Worm (Caenorhabditis elegans) whole organism, early embryonic: ENCODE results near the gene clec-48.

ENCODE experiments used
- B0310.2 ChIP-seq: sonication (generic microtip); optimal IDR thresholded peaks from 2 replicates; lab custom pipeline; 2016; ENCODE audit warnings: mild to moderate bottlenecking, missing genetic modification characterization, missing compliant biosample characterization
- F13C5.2 ChIP-seq: sonication (generic microtip); optimal IDR thresholded peaks from 2 replicates; lab custom pipeline; 2017; ENCODE audit warnings: mild to moderate bottlenecking, missing genetic modification characterization, inconsistent platforms, missing compliant biosample characterization
- aly-1 ChIP-seq: sonication (generic microtip); optimal IDR thresholded peaks from 2 replicates; lab custom pipeline; 2016; ENCODE audit warnings: missing genetic modification characterization, missing compliant biosample characterization
- ama-1 ChIP-seq: fragments of 150-350 bp; optimal IDR thresholded peaks from 2 replicates; lab custom pipeline; 2014
- ceh-13 ChIP-seq: fragments of 200-800 bp; sonication (Bioruptor generic); optimal IDR thresholded peaks from 2 replicates; lab custom pipeline; 2018; ENCODE audit warnings: mild to moderate bottlenecking, missing genetic modification characterization, missing compliant biosample characterization
- ceh-36 ChIP-seq: sonication (generic microtip); optimal IDR thresholded peaks from 2 replicates; lab custom pipeline; 2016; ENCODE audit warnings: missing genetic modification characterization, inconsistent platforms, missing compliant biosample characterization
- ets-7 ChIP-seq: sonication (generic microtip); optimal IDR thresholded peaks from 2 replicates; lab custom pipeline; 2016; ENCODE audit warnings: missing genotype, missing genetic modification characterization, missing compliant biosample characterization
- flt-1 ChIP-seq: fragments of 200-800 bp; sonication (Bioruptor generic); IDR thresholded peaks from 2 replicates; pipeline ENCODE4 v1.3.6; 2022; ENCODE audit warnings: missing genetic modification characterization, missing compliant biosample characterization
- hmbx-1 ChIP-seq: sonication (generic microtip); optimal IDR thresholded peaks from 2 replicates; lab custom pipeline; 2016; ENCODE audit warnings: mild to moderate bottlenecking, missing genetic modification characterization, missing compliant biosample characterization
- hmg-4 ChIP-seq: fragments of 200-800 bp; sonication (Bioruptor generic); optimal IDR thresholded peaks from 2 replicates; lab custom pipeline; 2018; ENCODE audit warnings: mild to moderate bottlenecking, missing genetic modification characterization, missing compliant biosample characterization
- hnd-1 ChIP-seq: sonication (generic microtip); optimal IDR thresholded peaks from 2 replicates; lab custom pipeline; 2016; ENCODE audit warnings: missing genetic modification characterization, missing compliant biosample characterization
- pes-1 ChIP-seq: fragments of 200-800 bp; sonication (Bioruptor generic); IDR thresholded peaks from 2 replicates; pipeline ENCODE4 v1.3.6; 2022; ENCODE audit warnings: missing genetic modification reagents, missing genetic modification characterization, missing compliant biosample characterization
- scrt-1 ChIP-seq: fragments of 200-800 bp; sonication (Bioruptor generic); IDR thresholded peaks from 2 replicates; pipeline ENCODE4 v1.3.6; 2022; ENCODE audit warnings: missing genetic modification characterization, missing compliant biosample characterization
- sea-1 ChIP-seq: fragments of 200-800 bp; sonication (Bioruptor generic); conservative IDR thresholded peaks from 2 replicates; pipeline ENCODE4 v1.3.6; 2022; ENCODE audit warnings: missing genetic modification characterization, missing compliant biosample characterization
- tbx-11 ChIP-seq: fragments of 200-800 bp; sonication (Bioruptor generic); IDR thresholded peaks from 2 replicates; pipeline ENCODE4 v1.3.6; 2022; ENCODE audit warnings: missing genetic modification characterization, missing compliant biosample characterization
- tbx-37 ChIP-seq: fragments of 200-800 bp; sonication (Bioruptor generic); conservative IDR thresholded peaks from 2 replicates; pipeline ENCODE4 v1.3.6; 2022; ENCODE audit warnings: missing genetic modification reagents, missing genetic modification characterization, missing compliant biosample characterization
- tra-4 ChIP-seq: sonication (generic microtip); optimal IDR thresholded peaks from 2 replicates; lab custom pipeline; 2017; ENCODE audit warnings: missing genetic modification characterization, missing compliant biosample characterization

clec-48 gene

ce11 chrV:18134378-18134777, 23.4 kb upstream of the clec-48 start, which contains the start of gene Y37H2A.7:
Y37H2A.7 (minus strand) TSS chrV:18134478.
- no peak for TF ChIP-seq pes-1

- no peak for TF ChIP-seq scrt-1 (GFP tag; lab: Robert Waterston, UW)
- no peak for TF ChIP-seq hnd-1 (tag; lab: Kevin White, UChicago)
- TF ChIP-seq flt-1 (GFP tag; lab: Robert Waterston, UW) = no peak
- no peak for TF ChIP-seq hmbx-1 (tag; lab: Kevin White, UChicago)
- no peak for TF ChIP-seq tbx-11 (GFP tag; lab: Robert Waterston, UW)
- no peak for TF ChIP-seq B0310.2 (tag; lab: Kevin White, UChicago)
- TF ChIP-seq ets-7 (tag; lab: Kevin White, UChicago) = no peak
- no peak for TF ChIP-seq F13C5.2
Observed at ce11 chrV:18137679-18138078, 20.1 kb upstream of the clec-48 start.

ce11 chrV:18138695-18139094, 19.1 kb upstream of the clec-48 start, which contains the start of gene Y37H2A.10:
Y37H2A.10 (plus strand) TSS chrV:18138995.
- TF ChIP-seq tbx-37 (GFP tag; lab: Robert Waterston, UW) (no peak), tbx-11 (GFP tag; lab: Robert Waterston, UW) (no peak), pes-1 (no peak), ama-1 (no peak), sea-1 (GFP tag; lab: Robert Waterston, UW) (no peak), ceh-36 (tag; lab: Kevin White, UChicago) (no peak), B0310.2 (tag; lab: Kevin White, UChicago) (no peak), aly-1 (no peak), F13C5.2 (no peak), flt-1 (GFP tag; lab: Robert Waterston, UW) (no peak), scrt-1 (GFP tag; lab: Robert Waterston, UW) (no peak), hmbx-1 (tag; lab: Kevin White, UChicago) (no peak), ets-7 (tag; lab: Kevin White, UChicago) (no peak), hmg-4 (GFP tag; lab: Kevin White, UChicago) (no peak), ceh-13 (GFP tag; lab: Kevin White, UChicago) (no peak), tra-4 (tag; lab: Kevin White, UChicago) (no peak), hnd-1 (tag; lab: Kevin White, UChicago) (no peak)

ce11 chrV:18141161-18141560, 16.7 kb upstream of the clec-48 start, which contains the start of gene Y37H2A.11:
Y37H2A.11 (plus strand) TSS chrV:18141461.
- TF ChIP-seq pes-1 (no peak), ets-7 (tag; lab: Kevin White, UChicago) (no peak), hnd-1 (tag; lab: Kevin White, UChicago) (no peak), tbx-11 (GFP tag; lab: Robert Waterston, UW) (no peak)

- TF ChIP-seq pes-1 (no peak), hmbx-1 (tag; lab: Kevin White, UChicago) (no peak), ceh-36 (tag; lab: Kevin White, UChicago) (no peak), F13C5.2 (no peak), scrt-1 (GFP tag; lab: Robert Waterston, UW) (no peak), ama-1 (no peak), B0310.2 (tag; lab: Kevin White, UChicago) (no peak), hnd-1 (tag; lab: Kevin White, UChicago) (no peak), hmg-4 (GFP tag; lab: Kevin White, UChicago) (no peak), tra-4 (tag; lab: Kevin White, UChicago) (no peak), flt-1 (GFP tag; lab: Robert Waterston, UW) (no peak), ets-7 (tag; lab: Kevin White, UChicago) (no peak), aly-1 (no peak), sea-1 (GFP tag; lab: Robert Waterston, UW) (no peak), tbx-37 (GFP tag; lab: Robert Waterston, UW) (no peak), tbx-11 (GFP tag; lab: Robert Waterston, UW) (no peak), ceh-13 (GFP tag; lab: Kevin White, UChicago) (no peak)
Observed at ce11 chrV:18142549-18142948, 15.3 kb upstream of the clec-48 start, which contains the start of gene Y37H2A.13. Y37H2A.13 (plus strand) TSS chrV:18142849.

- no peak for TF ChIP-seq aly-1
- no peak for TF ChIP-seq flt-1 (GFP tag; lab: Robert Waterston, UW)
- TF ChIP-seq F13C5.2 = no peak
- no peak for TF ChIP-seq ceh-13 (GFP tag; lab: Kevin White, UChicago)
- TF ChIP-seq ceh-36 (tag; lab: Kevin White, UChicago) = no peak
- no peak for TF ChIP-seq tra-4 (tag; lab: Kevin White, UChicago)
- TF ChIP-seq B0310.2 (tag; lab: Kevin White, UChicago) = no peak
- no peak for TF ChIP-seq tbx-11 (GFP tag; lab: Robert Waterston, UW)
- TF ChIP-seq hnd-1 (tag; lab: Kevin White, UChicago) = no peak
- no peak for TF ChIP-seq pes-1
- no peak for TF ChIP-seq sea-1 (GFP tag; lab: Robert Waterston, UW)
- no peak for TF ChIP-seq hmg-4 (GFP tag; lab: Kevin White, UChicago)
- no peak for TF ChIP-seq hmbx-1 (tag; lab: Kevin White, UChicago)
- no peak for TF ChIP-seq ets-7 (tag; lab: Kevin White, UChicago)
- TF ChIP-seq scrt-1 (GFP tag; lab: Robert Waterston, UW) = no peak
- no peak for TF ChIP-seq ama-1
- TF ChIP-seq tbx-37 (GFP tag; lab: Robert Waterston, UW) = no peak
Observed at ce11 chrV:18143445-18143844, 14.4 kb upstream of the clec-48 start, which contains the start of gene Y37H2A.14. Y37H2A.14 (plus strand) TSS chrV:18143745.

ce11 chrV:18144442-18144841, 13.4 kb upstream of the clec-48 start:
- TF ChIP-seq ama-1 (no peak), aly-1 (no peak), flt-1 (GFP tag; lab: Robert Waterston, UW) (no peak), tbx-11 (GFP tag; lab: Robert Waterston, UW) (no peak), hmg-4 (GFP tag; lab: Kevin White, UChicago) (no peak), ets-7 (tag; lab: Kevin White, UChicago) (no peak), pes-1 (no peak), scrt-1 (GFP tag; lab: Robert Waterston, UW) (no peak)
